Fruit fly (Drosophila melanogaster) whole organism, prepupa: ENCODE measurements around the gene CG33630.

Experiments used
- CG10631 ChIP-seq: fragments of 200-800 bp; sonication (Bioruptor generic); optimal IDR thresholded peaks from 2 replicates; lab custom pipeline; 2016; ENCODE audit warnings: missing biosample characterization, missing genetic modification characterization
- CG11294 ChIP-seq: fragments of 200-800 bp; sonication (Bioruptor generic); IDR thresholded peaks from 2 replicates; pipeline ENCODE4 v1.3.6; 2022; ENCODE audit warnings: missing biosample characterization, missing genetic modification characterization
- CG11762 ChIP-seq: fragments of 200-800 bp; sonication (Bioruptor generic); optimal IDR thresholded peaks from 3 replicates; lab custom pipeline; 2016; ENCODE audit warnings: missing biosample characterization, missing genetic modification characterization; ENCODE audit not compliant: insufficient read depth
- CG3032 ChIP-seq: fragments of 200-800 bp; optimal IDR thresholded peaks from 2 replicates; lab custom pipeline; 2019; ENCODE audit warnings: missing biosample characterization, mild to moderate bottlenecking, missing genetic modification characterization, moderate library complexity
- CG31627 ChIP-seq: fragments of 200-800 bp; sonication (Bioruptor generic); optimal IDR thresholded peaks from 3 replicates; lab custom pipeline; 2016; ENCODE audit warnings: missing biosample characterization, missing genetic modification characterization
- CG32006 ChIP-seq: fragments of 200-800 bp; sonication (Bioruptor generic); optimal IDR thresholded peaks from 3 replicates; lab custom pipeline; 2017; ENCODE audit warnings: missing biosample characterization, mild to moderate bottlenecking, missing genetic modification characterization
- CG3919 ChIP-seq: fragments of 200-800 bp; sonication (Bioruptor generic); optimal IDR thresholded peaks from 3 replicates; lab custom pipeline; 2016; ENCODE audit warnings: missing biosample characterization, missing genetic modification characterization
- CG4318 ChIP-seq: fragments of 200-800 bp; sonication (Bioruptor generic); optimal IDR thresholded peaks from 3 replicates; lab custom pipeline; 2017; ENCODE audit warnings: missing biosample characterization, mild to moderate bottlenecking, missing genetic modification characterization
- CG6163 ChIP-seq: fragments of 200-800 bp; sonication (Bioruptor generic); IDR thresholded peaks from 3 replicates; pipeline ENCODE4 v1.3.6; 2022; ENCODE audit warnings: missing biosample characterization, missing genetic modification characterization
- CG6276 ChIP-seq: fragments of 200-800 bp; sonication (Bioruptor generic); optimal IDR thresholded peaks from 2 replicates; lab custom pipeline; 2017; ENCODE audit warnings: missing biosample characterization, mild to moderate bottlenecking, missing genetic modification characterization
- CG6792 ChIP-seq: fragments of 200-800 bp; sonication (Bioruptor generic); optimal IDR thresholded peaks from 3 replicates; lab custom pipeline; 2016; ENCODE audit warnings: missing biosample characterization, missing genetic modification characterization
- CG6808 ChIP-seq: fragments of 200-800 bp; sonication (Bioruptor generic); optimal IDR thresholded peaks from 3 replicates; lab custom pipeline; 2017; ENCODE audit warnings: missing biosample characterization, missing genetic modification characterization, mild to moderate bottlenecking, moderate library complexity, missing genetic modification reagents
- CG6854 ChIP-seq: fragments of 200-800 bp; sonication (Bioruptor generic); optimal IDR thresholded peaks from 2 replicates; lab custom pipeline; 2017; ENCODE audit warnings: missing biosample characterization, mild to moderate bottlenecking, missing genetic modification characterization
- CG8632 ChIP-seq: fragments of 200-800 bp; sonication (Bioruptor generic); optimal IDR thresholded peaks from 3 replicates; lab custom pipeline; 2016; ENCODE audit warnings: missing biosample characterization, missing genetic modification characterization
- CG9139 ChIP-seq: fragments of 200-800 bp; sonication (Bioruptor generic); optimal IDR thresholded peaks from 3 replicates; lab custom pipeline; 2017; ENCODE audit warnings: missing biosample characterization, mild to moderate bottlenecking, missing genetic modification characterization
- Eip78C ChIP-seq: fragments of 200-800 bp; sonication (Bioruptor generic); peaks from one replicate; lab custom pipeline; 2016; ENCODE audit warnings: missing biosample characterization, missing genetic modification characterization
- Eip93F ChIP-seq: fragments of 200-800 bp; sonication (Bioruptor generic); optimal IDR thresholded peaks from 2 replicates; lab custom pipeline; 2016; ENCODE audit warnings: missing biosample characterization, mild to moderate bottlenecking, missing genetic modification characterization
- Ets21C ChIP-seq: fragments of 200-800 bp; sonication (Bioruptor generic); optimal IDR thresholded peaks from 3 replicates; lab custom pipeline; 2016; ENCODE audit warnings: missing biosample characterization, missing genetic modification characterization
- Ets96B ChIP-seq: fragments of 200-800 bp; optimal IDR thresholded peaks from 2 replicates; lab custom pipeline; 2019; ENCODE audit warnings: missing biosample characterization, mild to moderate bottlenecking, missing genetic modification characterization, moderate library complexity
- Gug ChIP-seq: fragments of 200-800 bp; sonication (Bioruptor generic); IDR thresholded peaks from 2 replicates; pipeline ENCODE4 v1.3.6; 2022; ENCODE audit warnings: missing biosample characterization, missing genetic modification characterization
- Hr38 ChIP-seq: sonication (Bioruptor generic); optimal IDR thresholded peaks from 2 replicates; lab custom pipeline; 2016; ENCODE audit warnings: missing biosample characterization, missing genetic modification characterization
- Hr4 ChIP-seq: fragments of 200-800 bp; sonication (Bioruptor generic); optimal IDR thresholded peaks from 3 replicates; lab custom pipeline; 2016; ENCODE audit warnings: missing biosample characterization, missing genetic modification characterization
- Met ChIP-seq: fragments of 200-800 bp; sonication (Bioruptor generic); optimal IDR thresholded peaks from 3 replicates; lab custom pipeline; 2016; ENCODE audit warnings: missing biosample characterization, missing genetic modification characterization
- OdsH ChIP-seq: fragments of 200-800 bp; sonication (Bioruptor generic); optimal IDR thresholded peaks from 3 replicates; lab custom pipeline; 2016; ENCODE audit warnings: missing biosample characterization, missing genetic modification characterization
- Smox ChIP-seq: fragments of 200-800 bp; sonication (Bioruptor generic); optimal IDR thresholded peaks from 3 replicates; lab custom pipeline; 2016; ENCODE audit warnings: missing biosample characterization, missing genetic modification characterization
- Sox14 ChIP-seq: fragments of 200-800 bp; sonication (Bioruptor generic); optimal IDR thresholded peaks from 3 replicates; lab custom pipeline; 2016; ENCODE audit warnings: missing biosample characterization, missing genetic modification characterization
- achi ChIP-seq: fragments of 200-800 bp; sonication (Bioruptor generic); optimal IDR thresholded peaks from 3 replicates; lab custom pipeline; 2016; ENCODE audit warnings: missing biosample characterization, missing genetic modification characterization
- acj6 ChIP-seq: fragments of 200-800 bp; sonication (Bioruptor generic); optimal IDR thresholded peaks from 3 replicates; lab custom pipeline; 2016; ENCODE audit warnings: missing biosample characterization, missing genetic modification characterization
- cyc ChIP-seq: fragments of 200-800 bp; sonication (Bioruptor generic); optimal IDR thresholded peaks from 3 replicates; lab custom pipeline; 2016; ENCODE audit warnings: missing biosample characterization, missing genetic modification characterization
- dac ChIP-seq: fragments of 200-800 bp; sonication (Bioruptor generic); optimal IDR thresholded peaks from 2 replicates; lab custom pipeline; 2017; ENCODE audit warnings: missing biosample characterization, mild to moderate bottlenecking, missing genetic modification characterization
- dsx ChIP-seq: fragments of 200-800 bp; optimal IDR thresholded peaks from 3 replicates; lab custom pipeline; 2019; ENCODE audit warnings: missing biosample characterization, mild to moderate bottlenecking, missing genetic modification characterization, moderate library complexity; ENCODE audit not compliant: poor library complexity, severe bottlenecking
- esn ChIP-seq: fragments of 200-800 bp; sonication (Bioruptor generic); optimal IDR thresholded peaks from 2 replicates; lab custom pipeline; 2016; ENCODE audit warnings: missing biosample characterization, mild to moderate bottlenecking, missing genetic modification characterization, moderate library complexity
- fd85E ChIP-seq: fragments of 200-800 bp; sonication (Bioruptor generic); optimal IDR thresholded peaks from 3 replicates; lab custom pipeline; 2016; ENCODE audit warnings: missing biosample characterization, missing genetic modification characterization
- fkh ChIP-seq: fragments of 200-800 bp; sonication (Bioruptor generic); optimal IDR thresholded peaks from 3 replicates; lab custom pipeline; 2017; ENCODE audit warnings: missing biosample characterization, mild to moderate bottlenecking, missing genetic modification characterization, moderate library complexity
- lz ChIP-seq: fragments of 200-800 bp; sonication (Bioruptor generic); optimal IDR thresholded peaks from 3 replicates; lab custom pipeline; 2016; ENCODE audit warnings: missing biosample characterization, missing genetic modification characterization
- net ChIP-seq: fragments of 200-800 bp; sonication (Bioruptor generic); optimal IDR thresholded peaks from 3 replicates; lab custom pipeline; 2016; ENCODE audit warnings: missing biosample characterization, missing genetic modification characterization
- salr ChIP-seq, 2 experiments: fragments of 200-800 bp; sonication (Bioruptor generic); optimal IDR thresholded peaks; 3 replicates each; lab custom pipeline; 2016 to 2018; ENCODE audit warnings: missing biosample characterization in 2 of 2, missing genetic modification characterization in 2 of 2, mild to moderate bottlenecking in 1 of 2
- spab ChIP-seq: fragments of 200-800 bp; sonication (Bioruptor generic); optimal IDR thresholded peaks from 2 replicates; lab custom pipeline; 2017; ENCODE audit warnings: missing biosample characterization, mild to moderate bottlenecking, missing genetic modification characterization, missing genetic modification reagents
- svp ChIP-seq: fragments of 200-800 bp; sonication (Bioruptor generic); peaks from one replicate; lab custom pipeline; 2016; ENCODE audit warnings: missing biosample characterization, missing genetic modification characterization
- vri ChIP-seq: fragments of 200-800 bp; sonication (Bioruptor generic); optimal IDR thresholded peaks from 3 replicates; lab custom pipeline; 2016; ENCODE audit warnings: missing biosample characterization, mild to moderate bottlenecking, missing genetic modification characterization

The CG33630 gene

dm6 chr3R:10035765-10036164 is 26.7 kb upstream of the CG33630 start:
- TF ChIP-seq salr (GFP tag; optimal IDR thresholded peaks at IDR 0.05; lab: Kevin White, UChicago): no peak
- TF ChIP-seq Gug (GFP tag; lab: Robert Waterston, UW): no peak
- TF ChIP-seq svp (GFP tag; lab: Kevin White, UChicago): peak; percentile 54
- no peak for TF ChIP-seq CG11762 (GFP tag; lab: Kevin White, UChicago)
- TF ChIP-seq Eip93F: peak; percentile 35
- no peak for TF ChIP-seq CG9139
- no peak for TF ChIP-seq CG6808 (GFP tag; lab: Kevin White, UChicago)
- no peak for TF ChIP-seq acj6 (GFP tag; lab: Kevin White, UChicago)
- no peak for TF ChIP-seq vri (GFP tag; lab: Kevin White, UChicago)
- peak; percentile 14 for TF ChIP-seq fkh (GFP tag; lab: Kevin White, UChicago)
- TF ChIP-seq achi: no peak

dm6 chr3R:10039188-10039587 is 23.2 kb upstream of the CG33630 start:
- TF ChIP-seq CG3919 (GFP tag; lab: Kevin White, UChicago) (no peak), CG32006 (GFP tag; lab: Kevin White, UChicago) (no peak), Sox14 (GFP tag; lab: Kevin White, UChicago) (peak; percentile 66), salr (GFP tag; optimal IDR thresholded peaks at IDR 0.05; lab: Kevin White, UChicago) (no peak), Eip93F (peak; percentile 27), Met (GFP tag; lab: Kevin White, UChicago) (no peak), CG4318 (no peak), svp (GFP tag; lab: Kevin White, UChicago) (peak; percentile 8)

- TF ChIP-seq CG6854 (no peak), fkh (GFP tag; lab: Kevin White, UChicago) (no peak), svp (GFP tag; lab: Kevin White, UChicago) (peak; percentile 97), CG9139 (no peak), CG6163 (GFP tag; lab: Robert Waterston, UW) (no peak), CG6276 (GFP tag; lab: Kevin White, UChicago) (no peak), esn (GFP tag; lab: Kevin White, UChicago) (no peak), Eip93F (peak; percentile 60), dac (GFP tag; lab: Kevin White, UChicago) (no peak), vri (GFP tag; lab: Kevin White, UChicago) (peak; percentile 59), CG3032 (tag; lab: Kevin White, UChicago) (no peak), Smox (GFP tag; lab: Kevin White, UChicago) (no peak)
- TF ChIP-seq, all 60 proteins: peak for 3
Measured at dm6 chr3R:10040505-10040904, 21.9 kb upstream of the CG33630 start.

- TF ChIP-seq CG6163 (GFP tag; lab: Robert Waterston, UW) (peak; percentile 11; the same call in 1 of the 3 replicates), fkh (GFP tag; lab: Kevin White, UChicago) (peak; percentile 22), fd85E (GFP tag; lab: Kevin White, UChicago) (no peak), esn (GFP tag; lab: Kevin White, UChicago) (peak; percentile 9), CG6792 (no peak)
Measured at dm6 chr3R:10042024-10042663, 20.3 kb upstream of the CG33630 start.

- TF ChIP-seq CG10631 (GFP tag; lab: Kevin White, UChicago) (peak; percentile 88), esn (GFP tag; lab: Kevin White, UChicago) (peak; percentile 81), Ets21C (GFP tag; lab: Kevin White, UChicago) (peak; percentile 43), CG6276 (GFP tag; lab: Kevin White, UChicago) (no peak), fd85E (GFP tag; lab: Kevin White, UChicago) (no peak), lz (peak; percentile 66), acj6 (GFP tag; lab: Kevin White, UChicago) (peak; percentile 75), Hr4 (GFP tag; lab: Kevin White, UChicago) (peak; percentile 69), CG11294 (GFP tag; lab: Robert Waterston, UW) (peak; percentile 76), Ets96B (peak; percentile 82), OdsH (peak; percentile 83), CG8632 (GFP tag; lab: Kevin White, UChicago) (peak; percentile 76), Eip78C (GFP tag; lab: Kevin White, UChicago) (peak; percentile 82), cyc (GFP tag; lab: Kevin White, UChicago) (peak; percentile 74), CG31627 (GFP tag; lab: Kevin White, UChicago) (peak; percentile 73), Hr38 (GFP tag; lab: Kevin White, UChicago) (no peak), CG6163 (GFP tag; lab: Robert Waterston, UW) (peak; percentile 85), Sox14 (GFP tag; lab: Kevin White, UChicago) (peak; percentile 25), dsx (GFP tag; lab: Kevin White, UChicago) (peak; percentile 77), spab (GFP tag; lab: Kevin White, UChicago) (peak; percentile 25), net (peak; percentile 68), Smox (GFP tag; lab: Kevin White, UChicago) (peak; percentile 68)
Measured at dm6 chr3R:10042664-10043372, 19.6 kb upstream of the CG33630 start, which contains the start of the genes Mical and CG3909. Gene Mical (minus strand): TSS chr3R:10042895. Gene CG3909 (plus strand): TSS chr3R:10043270.
